Fruit fly (Drosophila melanogaster) whole organism, embryonic: ENCODE results near the gene CG10283.
A peak's percentile ranks its signal among the peaks of the same experiment; 100 is the strongest.

Source experiments
- Abd-B ChIP-seq: fragments of 200-800 bp; sonication (Bioruptor generic); optimal IDR thresholded peaks from 2 replicates; lab custom pipeline; 2018; ENCODE audit warnings: missing biosample characterization, mild to moderate bottlenecking, missing genetic modification characterization, moderate library complexity
- CG10147 ChIP-seq: fragments of 200-800 bp; sonication (Bioruptor generic); optimal IDR thresholded peaks from 2 replicates; lab custom pipeline; 2019; ENCODE audit warnings: missing biosample characterization, mild to moderate bottlenecking, missing genetic modification characterization, moderate library complexity
- CG10543 ChIP-seq: fragments of 200-800 bp; sonication (Bioruptor generic); optimal IDR thresholded peaks from 3 replicates; lab custom pipeline; 2017; ENCODE audit warnings: missing biosample characterization, mild to moderate bottlenecking, missing genetic modification characterization, moderate library complexity
- CG11093 ChIP-seq: fragments of 200-800 bp; sonication (Bioruptor generic); IDR thresholded peaks from 3 replicates; pipeline ENCODE4 v1.3.6; 2022; ENCODE audit warnings: missing biosample characterization, missing genetic modification characterization
- CG11247 ChIP-seq: fragments of 200-800 bp; sonication (Bioruptor generic); IDR thresholded peaks from 2 replicates; pipeline ENCODE4 v1.3.6; 2022; ENCODE audit warnings: missing biosample characterization, missing genetic modification characterization
- CG12299 ChIP-seq: fragments of 200-800 bp; sonication (Bioruptor generic); optimal IDR thresholded peaks from 2 replicates; lab custom pipeline; 2018; ENCODE audit warnings: missing biosample characterization, mild to moderate bottlenecking, missing genetic modification characterization
- CG13624 ChIP-seq: fragments of 200-800 bp; sonication (Bioruptor generic); optimal IDR thresholded peaks from 2 replicates; lab custom pipeline; 2016; ENCODE audit warnings: missing biosample characterization, missing genetic modification characterization
- CG13894 ChIP-seq: fragments of 200-800 bp; sonication (Bioruptor generic); optimal IDR thresholded peaks from 3 replicates; lab custom pipeline; 2018; ENCODE audit warnings: missing biosample characterization, mild to moderate bottlenecking, missing genetic modification characterization, moderate library complexity
- CG16779 ChIP-seq: fragments of 200-800 bp; sonication (Bioruptor generic); IDR thresholded peaks from 2 replicates; pipeline ENCODE4 v1.3.6; 2022; ENCODE audit warnings: missing biosample characterization, missing genetic modification characterization
- CG16863 ChIP-seq: fragments of 200-800 bp; sonication (Bioruptor generic); optimal IDR thresholded peaks from 3 replicates; lab custom pipeline; 2016; ENCODE audit warnings: missing biosample characterization, missing genetic modification characterization
- CG30431 ChIP-seq: fragments of 200-800 bp; sonication (Bioruptor generic); optimal IDR thresholded peaks from 2 replicates; lab custom pipeline; 2017; ENCODE audit warnings: missing biosample characterization, missing genetic modification characterization
- CG3281 ChIP-seq: fragments of 200-800 bp; sonication (Bioruptor generic); optimal IDR thresholded peaks from 3 replicates; lab custom pipeline; 2017; ENCODE audit warnings: missing biosample characterization, mild to moderate bottlenecking, missing genetic modification characterization
- CG4282 ChIP-seq: fragments of 200-800 bp; sonication (Bioruptor generic); optimal IDR thresholded peaks from 2 replicates; lab custom pipeline; 2016; ENCODE audit warnings: missing biosample characterization, missing genetic modification characterization
- CG43689 ChIP-seq: fragments of 200-800 bp; sonication (Bioruptor generic); IDR thresholded peaks from 2 replicates; pipeline ENCODE4 v1.3.6; 2022; ENCODE audit warnings: missing biosample characterization, missing genetic modification characterization
- CG5180 ChIP-seq: fragments of 200-800 bp; sonication (Bioruptor generic); optimal IDR thresholded peaks from 3 replicates; lab custom pipeline; 2017; ENCODE audit warnings: missing biosample characterization, missing genetic modification characterization, mild to moderate bottlenecking, moderate library complexity, missing genetic modification reagents
- CG6854 ChIP-seq: fragments of 200-800 bp; sonication (Bioruptor generic); optimal IDR thresholded peaks from 3 replicates; lab custom pipeline; 2017; ENCODE audit warnings: missing biosample characterization, mild to moderate bottlenecking, missing genetic modification characterization
- CG7963 ChIP-seq: fragments of 200-800 bp; sonication (Bioruptor generic); IDR thresholded peaks from 3 replicates; pipeline ENCODE4 v1.3.6; 2022; ENCODE audit warnings: missing biosample characterization, missing genetic modification characterization; ENCODE audit not compliant: partially characterized antibody
- ERR ChIP-seq: fragments of 200-800 bp; sonication (Bioruptor generic); optimal IDR thresholded peaks from 2 replicates; lab custom pipeline; 2016; ENCODE audit warnings: missing biosample characterization, missing genetic modification characterization
- Elba2 ChIP-seq: fragments of 200-800 bp; sonication (Bioruptor generic); optimal IDR thresholded peaks from 3 replicates; lab custom pipeline; 2016; ENCODE audit warnings: missing biosample characterization, missing genetic modification characterization
- Ets97D ChIP-seq: fragments of 200-800 bp; sonication (Bioruptor generic); optimal IDR thresholded peaks from 3 replicates; lab custom pipeline; 2016; ENCODE audit warnings: missing biosample characterization, missing genetic modification characterization
- HHEX ChIP-seq: fragments of 200-800 bp; sonication (Bioruptor generic); optimal IDR thresholded peaks from 3 replicates; lab custom pipeline; 2017; ENCODE audit warnings: missing biosample characterization, mild to moderate bottlenecking, missing genetic modification characterization, missing genetic modification reagents
- HLH3B ChIP-seq: fragments of 200-800 bp; sonication (Bioruptor generic); IDR thresholded peaks from 2 replicates; pipeline ENCODE4 v1.3.6; 2022; ENCODE audit warnings: missing biosample characterization, missing genetic modification characterization
- Hand ChIP-seq: fragments of 200-800 bp; sonication (Bioruptor generic); optimal IDR thresholded peaks from 2 replicates; lab custom pipeline; 2017; ENCODE audit warnings: mild to moderate bottlenecking, missing biosample characterization, missing genetic modification reagents, missing genetic modification characterization
- Kr ChIP-seq: fragments of 200-800 bp; sonication (Bioruptor generic); optimal IDR thresholded peaks from 2 replicates; lab custom pipeline; 2017; ENCODE audit warnings: missing biosample characterization, mild to moderate bottlenecking, missing genetic modification characterization
- Meics ChIP-seq: fragments of 200-800 bp; sonication (Bioruptor generic); optimal IDR thresholded peaks from 2 replicates; lab custom pipeline; 2017; ENCODE audit warnings: missing biosample characterization, mild to moderate bottlenecking, missing genetic modification characterization
- NK7.1 ChIP-seq: fragments of 200-800 bp; sonication (Bioruptor generic); optimal IDR thresholded peaks from 3 replicates; lab custom pipeline; 2016; ENCODE audit warnings: missing biosample characterization, missing genetic modification characterization
- Scr ChIP-seq: fragments of 200-800 bp; sonication (Bioruptor generic); IDR thresholded peaks from 2 replicates; pipeline ENCODE4 v1.3.6; 2022; ENCODE audit warnings: missing biosample characterization, missing genetic modification characterization; ENCODE audit not compliant: partially characterized antibody
- YL-1 ChIP-seq: fragments of 200-800 bp; sonication (Bioruptor generic); optimal IDR thresholded peaks from 3 replicates; lab custom pipeline; 2017; ENCODE audit warnings: missing biosample characterization, mild to moderate bottlenecking, missing genetic modification characterization
- aop ChIP-seq: fragments of 200-800 bp; sonication (Bioruptor generic); IDR thresholded peaks from 2 replicates; pipeline ENCODE4 v1.3.6; 2022; ENCODE audit warnings: missing biosample characterization, missing genetic modification characterization
- ara ChIP-seq: fragments of 200-800 bp; sonication (Bioruptor generic); IDR thresholded peaks from 2 replicates; pipeline ENCODE4 v1.3.6; 2022; ENCODE audit warnings: missing biosample characterization, missing genetic modification characterization
- cato ChIP-seq: fragments of 200-800 bp; sonication (Bioruptor generic); optimal IDR thresholded peaks from 2 replicates; lab custom pipeline; 2016; ENCODE audit warnings: missing biosample characterization, missing genetic modification characterization, borderline replicate concordance
- cg ChIP-seq: fragments of 200-800 bp; sonication (Bioruptor generic); optimal IDR thresholded peaks from 3 replicates; lab custom pipeline; 2019; ENCODE audit warnings: missing biosample characterization, mild to moderate bottlenecking, missing genetic modification characterization, moderate library complexity
- chinmo ChIP-seq: fragments of 200-800 bp; sonication (Bioruptor generic); IDR thresholded peaks from 4 replicates; pipeline ENCODE4 v1.3.6; 2022; ENCODE audit warnings: missing biosample characterization, missing genetic modification characterization; ENCODE audit not compliant: partially characterized antibody
- dan ChIP-seq: fragments of 200-800 bp; sonication (Bioruptor generic); IDR thresholded peaks from 2 replicates; pipeline ENCODE4 v1.3.6; 2022; ENCODE audit warnings: missing biosample characterization, missing genetic modification characterization
- en ChIP-seq: fragments of 200-800 bp; sonication (Bioruptor generic); optimal IDR thresholded peaks from 2 replicates; lab custom pipeline; 2016; ENCODE audit warnings: missing biosample characterization, missing genetic modification characterization
- gem ChIP-seq: fragments of 200-800 bp; sonication (Bioruptor generic); optimal IDR thresholded peaks from 2 replicates; lab custom pipeline; 2019; ENCODE audit warnings: missing biosample characterization, mild to moderate bottlenecking, missing genetic modification characterization, moderate library complexity
- grau ChIP-seq: fragments of 200-800 bp; optimal IDR thresholded peaks from 3 replicates; lab custom pipeline; 2019; ENCODE audit warnings: missing biosample characterization, mild to moderate bottlenecking, missing genetic modification characterization, moderate library complexity
- hb ChIP-seq: fragments of 200-800 bp; sonication (Bioruptor generic); IDR thresholded peaks from 3 replicates; pipeline ENCODE4 v1.3.6; 2022; ENCODE audit warnings: missing biosample characterization, missing genetic modification characterization; ENCODE audit not compliant: partially characterized antibody
- jing ChIP-seq: fragments of 200-800 bp; sonication (Bioruptor generic); optimal IDR thresholded peaks from 2 replicates; lab custom pipeline; 2018; ENCODE audit warnings: missing biosample characterization, mild to moderate bottlenecking, missing genetic modification characterization
- oc ChIP-seq: fragments of 200-800 bp; sonication (Bioruptor generic); optimal IDR thresholded peaks from 2 replicates; lab custom pipeline; 2018; ENCODE audit warnings: missing biosample characterization, mild to moderate bottlenecking, missing genetic modification characterization, moderate library complexity
- org-1 ChIP-seq: fragments of 200-800 bp; sonication (Bioruptor generic); optimal IDR thresholded peaks from 2 replicates; lab custom pipeline; 2017; ENCODE audit warnings: missing biosample characterization, missing genetic modification characterization
- salm ChIP-seq: fragments of 200-800 bp; sonication (Bioruptor generic); optimal IDR thresholded peaks from 2 replicates; lab custom pipeline; 2018; ENCODE audit warnings: missing biosample characterization, mild to moderate bottlenecking, missing genetic modification characterization
- seq ChIP-seq: fragments of 200-800 bp; sonication (Bioruptor generic); IDR thresholded peaks from 2 replicates; pipeline ENCODE4 v1.3.6; 2022; ENCODE audit warnings: missing biosample characterization, missing genetic modification characterization
- sima ChIP-seq: fragments of 200-800 bp; sonication (Bioruptor generic); optimal IDR thresholded peaks from 2 replicates; lab custom pipeline; 2016; ENCODE audit warnings: missing biosample characterization, missing genetic modification characterization
- slou ChIP-seq: fragments of 200-800 bp; sonication (Bioruptor generic); optimal IDR thresholded peaks from 3 replicates; lab custom pipeline; 2016; ENCODE audit warnings: missing biosample characterization, missing genetic modification characterization
- tap ChIP-seq: fragments of 200-800 bp; optimal IDR thresholded peaks from 3 replicates; lab custom pipeline; 2019; ENCODE audit warnings: missing biosample characterization, mild to moderate bottlenecking, missing genetic modification characterization, moderate library complexity
- tgo ChIP-seq: fragments of 200-800 bp; sonication (Bioruptor generic); IDR thresholded peaks from 3 replicates; pipeline ENCODE4 v1.3.6; 2022; ENCODE audit warnings: missing biosample characterization, missing genetic modification characterization
- usp ChIP-seq: fragments of >200 bp; optimal IDR thresholded peaks from 2 replicates; lab custom pipeline; 2017; ENCODE audit warnings: missing biosample characterization, missing genetic modification characterization
- zen ChIP-seq: fragments of 200-800 bp; sonication (Bioruptor generic); optimal IDR thresholded peaks from 3 replicates; lab custom pipeline; 2018; ENCODE audit warnings: missing biosample characterization, mild to moderate bottlenecking, missing genetic modification characterization, moderate library complexity

CG10283 gene

DNA sequence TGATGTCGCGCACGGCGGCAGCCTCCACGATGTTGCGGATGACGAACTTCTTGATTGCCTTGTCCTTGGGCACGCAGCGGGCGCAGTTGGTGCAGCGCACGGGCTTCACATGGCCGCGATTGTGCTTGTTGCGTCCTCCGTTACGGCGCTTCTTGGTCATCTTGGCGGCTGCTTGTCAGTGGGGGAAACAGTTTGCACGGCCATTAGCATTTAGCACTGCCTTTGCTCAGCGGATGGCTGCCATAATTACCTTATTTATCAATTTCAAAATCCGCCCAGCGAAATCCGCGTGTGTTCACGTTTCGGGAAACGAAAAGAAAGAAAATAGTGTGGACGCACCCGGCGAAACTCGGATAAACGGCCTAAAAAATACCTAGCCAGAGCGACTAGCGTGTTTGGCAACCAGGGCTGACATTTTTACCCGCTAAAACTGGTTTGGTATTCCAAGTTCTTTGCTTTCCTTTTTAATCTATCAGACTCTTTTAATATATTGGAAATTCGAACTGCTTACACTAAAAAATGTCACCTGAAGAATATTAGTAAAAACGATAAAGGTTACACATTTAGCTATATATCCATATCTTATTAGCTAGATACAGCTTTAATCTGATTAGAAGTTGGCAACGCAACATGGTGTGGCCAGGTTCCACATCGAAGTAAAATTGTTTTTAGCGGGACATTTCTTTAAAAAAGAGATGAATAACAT, 41.3 kb downstream of the CG10283 start, which contains the start of gene RpS26 (continued):
- no peak for TF ChIP-seq CG11093 (GFP tag; lab: Robert Waterston, UW)
- peak; percentile 43 for TF ChIP-seq CG13894 (tag; lab: Kevin White, UChicago)
- no peak for TF ChIP-seq CG10147 (GFP tag; lab: Kevin White, UChicago)
- no peak for TF ChIP-seq hb (GFP tag; lab: Robert Waterston, UW)
- no peak; the same call in 2 of the 3 replicates for TF ChIP-seq tgo (GFP tag; lab: Robert Waterston, UW)
- TF ChIP-seq CG12299 (tag; lab: Kevin White, UChicago), result peak; percentile 23
- no peak for TF ChIP-seq chinmo (GFP tag; lab: Robert Waterston, UW)
- peak; percentile 57 for TF ChIP-seq Abd-B (GFP tag; lab: Kevin White, UChicago)
- TF ChIP-seq Kr (GFP tag; lab: Kevin White, UChicago), result no peak
- no peak; the same call in 1 of the 2 replicates for TF ChIP-seq ara (GFP tag; lab: Robert Waterston, UW)
- peak; percentile 56 for TF ChIP-seq slou
- TF ChIP-seq Meics (GFP tag; lab: Kevin White, UChicago), result no peak
- TF ChIP-seq CG7963 (GFP tag; lab: Robert Waterston, UW), result no peak
- TF ChIP-seq CG6854 (GFP tag; lab: Kevin White, UChicago), result peak; percentile 38
- TF ChIP-seq org-1 (GFP tag; lab: Kevin White, UChicago), result no peak
- no peak for TF ChIP-seq aop
- no peak for TF ChIP-seq oc
- no peak for TF ChIP-seq CG5180 (GFP tag; lab: Kevin White, UChicago)
- peak; percentile 75 for TF ChIP-seq Elba2
- no peak for TF ChIP-seq en (GFP tag; lab: Kevin White, UChicago)
- no peak for TF ChIP-seq jing (GFP tag; lab: Kevin White, UChicago)
- peak; percentile 9 for TF ChIP-seq CG4282 (GFP tag; lab: Kevin White, UChicago)
- TF ChIP-seq Hand (GFP tag; lab: Kevin White, UChicago), result peak; percentile 3
- no peak for TF ChIP-seq dan
- TF ChIP-seq salm (tag; lab: Kevin White, UChicago), result no peak
- peak; percentile 56 for TF ChIP-seq gem (tag; lab: Kevin White, UChicago)
- TF ChIP-seq zen (tag; lab: Kevin White, UChicago), result peak; percentile 36
- TF ChIP-seq CG43689 (GFP tag; lab: Robert Waterston, UW), result no peak
- no peak for TF ChIP-seq cato (GFP tag; lab: Kevin White, UChicago)
- TF ChIP-seq cg (GFP tag; lab: Kevin White, UChicago), result no peak
- TF ChIP-seq CG13624, result peak; percentile 51
- TF ChIP-seq tap (tag; lab: Kevin White, UChicago), result no peak
- TF ChIP-seq ERR (GFP tag; lab: Kevin White, UChicago), result no peak
- peak; percentile 98 for TF ChIP-seq Ets97D (GFP tag; lab: Kevin White, UChicago)
- peak; percentile 77 for TF ChIP-seq YL-1
- TF ChIP-seq CG30431 (GFP tag; lab: Kevin White, UChicago), result peak; percentile 52
- TF ChIP-seq CG11247, result peak; percentile 43
- TF ChIP-seq CG16863 (GFP tag; lab: Kevin White, UChicago), result peak; percentile 37
- TF ChIP-seq usp, result no peak
- TF ChIP-seq sima, result no peak
- TF ChIP-seq NK7.1 (GFP tag; lab: Kevin White, UChicago), result no peak
- TF ChIP-seq grau (tag; lab: Kevin White, UChicago), result peak; percentile 54
- 0 out of 2 replicates have a peak, but pooled peaks have one; percentile 11 for TF ChIP-seq Scr
- TF ChIP-seq CG10543 (GFP tag; lab: Kevin White, UChicago), result peak; percentile 58
- TF ChIP-seq seq, result no peak
- peak; percentile 45 for TF ChIP-seq CG3281 (GFP tag; lab: Kevin White, UChicago)
- no peak for TF ChIP-seq CG16779 (GFP tag; lab: Robert Waterston, UW)
- TF ChIP-seq HLH3B (GFP tag; lab: Robert Waterston, UW), result peak; percentile 53; the same call in 1 of the 2 replicates
- no peak for TF ChIP-seq HHEX (GFP tag; lab: Kevin White, UChicago)
